Worm (Caenorhabditis elegans): Measurements from ENCODE around the gene twk-25.

twk-25 gene

ce11 chrIV:11523685-11524084, 19.2 kb downstream of the twk-25 start:
- TF ChIP-seq nhr-23 (tag; optimal IDR thresholded peaks at IDR 0.05) (no peak), nhr-12 (tag; optimal IDR thresholded peaks at IDR 0.05) (no peak), nhr-129 (tag; optimal IDR thresholded peaks at IDR 0.05) (no peak), snpc-4 (tag; optimal IDR thresholded peaks at IDR 0.05) (no peak), nhr-6 (tag; optimal IDR thresholded peaks at IDR 0.05) (no peak), elt-1 (tag; optimal IDR thresholded peaks at IDR 0.05) (no peak), nhr-21 (tag; optimal IDR thresholded peaks at IDR 0.05) (no peak), nhr-10 (tag; optimal IDR thresholded peaks at IDR 0.05) (no peak), unc-62 (GFP tag; optimal IDR thresholded peaks at IDR 0.05) (no peak), blmp-1 (tag; optimal IDR thresholded peaks at IDR 0.05; ENCODE audit: insufficient read depth) (no peak), lsy-2 (tag; optimal IDR thresholded peaks at IDR 0.05) (no peak), egl-27 (tag; optimal IDR thresholded peaks at IDR 0.05) (no peak), ztf-1 (GFP tag; conservative IDR thresholded peaks at IDR 0.05) (no peak)

ce11 chrIV:11524241-11524692, 19.8 kb downstream of the twk-25 start, which contains the start of gene mep-1:
mep-1 (plus strand) TSS chrIV:11524642.
- TF ChIP-seq ztf-1 (GFP tag; conservative IDR thresholded peaks at IDR 0.05) (no peak), nhr-237 (tag; optimal IDR thresholded peaks at IDR 0.05) (no peak), ceh-82 (tag; optimal IDR thresholded peaks at IDR 0.05) (peak; percentile 61), ceh-16 (tag; optimal IDR thresholded peaks at IDR 0.05) (no peak), skn-1 (tag; optimal IDR thresholded peaks at IDR 0.05) (no peak), mdl-1 (tag; optimal IDR thresholded peaks at IDR 0.05) (peak in 1 of 2 experiments; percentile 29), R02D3.7 (tag; optimal IDR thresholded peaks at IDR 0.05) (no peak), nhr-12 (tag; optimal IDR thresholded peaks at IDR 0.05) (no peak), ZK546.5 (tag; optimal IDR thresholded peaks at IDR 0.05) (no peak), unc-55 (GFP tag; optimal IDR thresholded peaks at IDR 0.05) (peak; percentile 80), blmp-1 (tag; optimal IDR thresholded peaks at IDR 0.05; ENCODE audit: insufficient read depth) (no peak), lin-11 (tag; optimal IDR thresholded peaks at IDR 0.05) (peak; percentile 74), sem-4 (tag; optimal IDR thresholded peaks at IDR 0.05) (peak; percentile 74), nhr-10 (tag; optimal IDR thresholded peaks at IDR 0.05) (no peak), gmeb-1 (tag; optimal IDR thresholded peaks at IDR 0.05) (no peak), snpc-4 (tag; optimal IDR thresholded peaks at IDR 0.05) (peak; percentile 69), lin-13 (GFP tag; optimal IDR thresholded peaks at IDR 0.05) (peak; percentile 73), egl-27 (tag; optimal IDR thresholded peaks at IDR 0.05) (peak; percentile 1), sma-3 (GFP tag; optimal IDR thresholded peaks at IDR 0.05) (peak; percentile 8), crh-2 (tag; optimal IDR thresholded peaks at IDR 0.05) (peak; percentile 57), nhr-23 (tag; optimal IDR thresholded peaks at IDR 0.05) (no peak), nhr-21 (tag; optimal IDR thresholded peaks at IDR 0.05) (peak; percentile 30), mab-5 (tag; optimal IDR thresholded peaks at IDR 0.05) (peak; percentile 53), elt-3 (tag; optimal IDR thresholded peaks at IDR 0.05) (no peak), peb-1 (tag; optimal IDR thresholded peaks at IDR 0.05) (no peak), dmd-4 (tag; optimal IDR thresholded peaks at IDR 0.05) (no peak), lsy-2 (tag; optimal IDR thresholded peaks at IDR 0.05) (peak; percentile 27 to 75), nhr-25 (tag; optimal IDR thresholded peaks at IDR 0.05) (peak; percentile 18), nhr-6 (tag; optimal IDR thresholded peaks at IDR 0.05) (no peak), lin-39 (tag; optimal IDR thresholded peaks at IDR 0.05) (no peak), unc-39 (tag; optimal IDR thresholded peaks at IDR 0.05) (no peak), unc-62 (GFP tag; optimal IDR thresholded peaks at IDR 0.05) (no peak), sma-9 (GFP tag; optimal IDR thresholded peaks at IDR 0.05) (peak; percentile 37), sma-9 (tag; optimal IDR thresholded peaks at IDR 0.05) (no peak), zag-1 (tag; optimal IDR thresholded peaks at IDR 0.05) (peak; percentile 67), F13H6.1 (tag; optimal IDR thresholded peaks at IDR 0.05) (peak; percentile 64), mbf-1 (tag; optimal IDR thresholded peaks at IDR 0.05) (no peak), alr-1 (tag; optimal IDR thresholded peaks at IDR 0.05) (no peak), ama-1 (optimal IDR thresholded peaks at IDR 0.05) (peak; percentile 26), ztf-4 (tag; optimal IDR thresholded peaks at IDR 0.05) (peak; percentile 13), nhr-11 (tag; optimal IDR thresholded peaks at IDR 0.05) (no peak), aly-2 (tag; optimal IDR thresholded peaks at IDR 0.05) (no peak), nhr-77 (tag; optimal IDR thresholded peaks at IDR 0.05) (no peak), elt-1 (tag; optimal IDR thresholded peaks at IDR 0.05) (no peak), C34F6.9 (tag; optimal IDR thresholded peaks at IDR 0.05) (peak; percentile 77), Y55F3AM.14 (GFP tag; optimal IDR thresholded peaks at IDR 0.05) (no peak), ztf-11 (tag; optimal IDR thresholded peaks at IDR 0.05) (no peak), fos-1 (tag; optimal IDR thresholded peaks at IDR 0.05) (no peak), nhr-129 (tag; optimal IDR thresholded peaks at IDR 0.05) (peak; percentile 82)
